Fruit fly (Drosophila melanogaster) whole organism, adult: ENCODE results near the gene CG33947.

ENCODE experiments used
- CG11617 ChIP-seq: fragments of 200-800 bp; sonication (Bioruptor generic); optimal IDR thresholded peaks from 2 replicates; lab custom pipeline; 2017; ENCODE audit warnings: mild to moderate bottlenecking, missing biosample characterization, missing genetic modification reagents, missing genetic modification characterization
- CG12768 ChIP-seq: fragments of 200-800 bp; sonication (Bioruptor generic); optimal IDR thresholded peaks from 2 replicates; lab custom pipeline; 2017; ENCODE audit warnings: missing biosample characterization, missing genetic modification characterization, mild to moderate bottlenecking, moderate library complexity, missing genetic modification reagents
- CG14711 ChIP-seq: fragments of 200-800 bp; sonication (Bioruptor generic); optimal IDR thresholded peaks from 2 replicates; lab custom pipeline; 2018; ENCODE audit warnings: missing biosample characterization, mild to moderate bottlenecking, missing genetic modification characterization, moderate library complexity
- CG1620 ChIP-seq: fragments of 200-800 bp; sonication (Bioruptor generic); optimal IDR thresholded peaks from 2 replicates; lab custom pipeline; 2016; ENCODE audit warnings: missing biosample characterization, missing genetic modification characterization
- CG33017 ChIP-seq: fragments of 200-800 bp; sonication (Bioruptor generic); optimal IDR thresholded peaks from 2 replicates; lab custom pipeline; 2018; ENCODE audit warnings: missing biosample characterization, mild to moderate bottlenecking, missing genetic modification characterization, moderate library complexity
- CG5204 ChIP-seq: fragments of 200-800 bp; sonication (Bioruptor generic); optimal IDR thresholded peaks from 2 replicates; lab custom pipeline; 2016; ENCODE audit warnings: missing biosample characterization, missing genetic modification characterization
- CG7045 ChIP-seq: fragments of 200-800 bp; sonication (Bioruptor generic); optimal IDR thresholded peaks from 2 replicates; lab custom pipeline; 2017; ENCODE audit warnings: missing biosample characterization, mild to moderate bottlenecking, missing genetic modification characterization
- CG7101 ChIP-seq: fragments of 200-800 bp; sonication (Bioruptor generic); optimal IDR thresholded peaks from 2 replicates; lab custom pipeline; 2018; ENCODE audit warnings: missing biosample characterization, mild to moderate bottlenecking, missing genetic modification characterization, moderate library complexity
- Clk ChIP-seq: fragments of 200-800 bp; sonication (Bioruptor generic); optimal IDR thresholded peaks from 2 replicates; lab custom pipeline; 2017; ENCODE audit warnings: missing biosample characterization, missing genetic modification characterization
- Crg-1 ChIP-seq: fragments of 200-800 bp; sonication (Bioruptor generic); optimal IDR thresholded peaks from 2 replicates; lab custom pipeline; 2016; ENCODE audit warnings: missing biosample characterization, missing genetic modification characterization
- Hr96 ChIP-seq: fragments of 200-800 bp; sonication (Bioruptor generic); optimal IDR thresholded peaks from 2 replicates; lab custom pipeline; 2016; ENCODE audit warnings: missing biosample characterization, missing genetic modification characterization
- Mnt ChIP-seq: fragments of 200-800 bp; sonication (Bioruptor generic); optimal IDR thresholded peaks from 2 replicates; lab custom pipeline; 2016; ENCODE audit warnings: missing biosample characterization, mild to moderate bottlenecking, missing genetic modification characterization
- bab1 ChIP-seq: fragments of 200-800 bp; sonication (Bioruptor generic); optimal IDR thresholded peaks from 3 replicates; lab custom pipeline; 2019; ENCODE audit warnings: missing biosample characterization, mild to moderate bottlenecking, missing genetic modification characterization, moderate library complexity
- cic ChIP-seq: fragments of 200-800 bp; sonication (Bioruptor generic); optimal IDR thresholded peaks from 2 replicates; lab custom pipeline; 2017; ENCODE audit warnings: missing biosample characterization, mild to moderate bottlenecking, missing genetic modification characterization, moderate library complexity
- cnc ChIP-seq, 2 experiments: fragments of >200 bp; optimal IDR thresholded peaks; 2 replicates each; lab custom pipeline; 2017
- kay ChIP-seq: fragments of 200-800 bp; sonication (Bioruptor generic); peaks from one replicate; lab custom pipeline; 2016; ENCODE audit warnings: missing biosample characterization, missing genetic modification characterization, borderline replicate concordance
- ovo ChIP-seq: fragments of 200-800 bp; sonication (Bioruptor generic); optimal IDR thresholded peaks from 2 replicates; lab custom pipeline; 2016; ENCODE audit warnings: missing biosample characterization, missing genetic modification characterization
- pad ChIP-seq: fragments of 200-800 bp; sonication (Bioruptor generic); optimal IDR thresholded peaks from 3 replicates; lab custom pipeline; 2017; ENCODE audit warnings: missing biosample characterization, missing genetic modification characterization, mild to moderate bottlenecking, moderate library complexity, missing genetic modification reagents
- tj ChIP-seq: fragments of 200-800 bp; sonication (Bioruptor generic); optimal IDR thresholded peaks from 3 replicates; lab custom pipeline; 2017; ENCODE audit warnings: missing biosample characterization, mild to moderate bottlenecking, missing genetic modification characterization, moderate library complexity
- toe ChIP-seq: fragments of 200-800 bp; sonication (Bioruptor generic); optimal IDR thresholded peaks from 2 replicates; lab custom pipeline; 2016; ENCODE audit warnings: missing biosample characterization, missing genetic modification characterization

The CG33947 gene

DNA sequence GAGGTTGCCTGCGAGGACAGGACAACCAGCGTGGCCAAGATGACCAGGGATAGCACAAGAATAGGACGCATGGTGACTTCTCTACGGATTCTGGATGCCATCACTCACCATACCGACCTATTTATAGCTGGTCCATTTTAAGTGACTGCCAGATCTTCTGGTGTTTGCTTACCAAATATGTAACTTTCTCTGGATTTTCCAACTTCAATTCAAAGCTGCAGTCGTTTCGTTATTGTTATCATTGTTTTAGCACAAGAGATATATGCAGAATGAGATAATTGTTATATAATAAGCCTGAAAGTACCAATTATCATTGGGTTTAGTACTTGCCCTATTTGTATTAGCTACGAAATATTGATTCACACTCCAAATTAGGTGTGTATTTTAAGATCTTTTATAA lies 7.5 kb downstream of the CG33947 start, which contains the start of gene CG32071:
Gene CG32071, minus strand, starts transcription at position 101 of the 400 bp plus-strand sequence.
- TF ChIP-seq CG5204 (GFP tag; lab: Kevin White, UChicago) (no peak), bab1 (GFP tag; lab: Kevin White, UChicago) (no peak), CG7101 (no peak), cnc (optimal IDR thresholded peaks at IDR 0.05; lab: Kevin White, UChicago) (no peak), CG12768 (GFP tag; lab: Kevin White, UChicago) (no peak), toe (GFP tag; lab: Kevin White, UChicago) (no peak), kay (no peak), ovo (GFP tag; lab: Kevin White, UChicago) (no peak), CG33017 (no peak), CG14711 (no peak), cic (GFP tag; lab: Kevin White, UChicago) (no peak)

DNA sequence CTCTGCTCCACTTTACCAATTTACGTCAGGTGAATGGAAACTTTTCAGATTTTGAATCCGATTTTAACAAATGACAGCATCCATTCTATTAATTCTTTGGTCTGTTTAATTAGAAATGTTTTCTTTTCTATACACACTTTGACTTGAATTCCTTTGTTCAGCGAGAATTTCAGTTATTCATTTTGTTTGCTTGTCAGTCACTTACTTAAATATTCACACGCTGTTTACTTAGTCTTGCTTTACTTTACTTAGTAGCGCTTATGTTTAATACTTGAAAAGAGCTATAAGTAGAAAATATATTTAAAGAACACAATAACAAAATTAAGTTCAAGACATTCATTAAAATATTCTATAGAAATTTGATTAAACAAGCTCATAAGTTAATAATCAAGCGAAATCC lies 11.1 kb downstream of the CG33947 start, which contains the start of gene CG32073:
Gene CG32073, minus strand, starts transcription at position 151 of the 400 bp plus-strand sequence.
- TF ChIP-seq CG14711 (no peak), CG11617 (no peak), Crg-1 (no peak), CG7101 (no peak), toe (GFP tag; lab: Kevin White, UChicago) (no peak), ovo (GFP tag; lab: Kevin White, UChicago) (no peak), CG7045 (GFP tag; lab: Kevin White, UChicago) (no peak), CG1620 (no peak), kay (no peak), cic (GFP tag; lab: Kevin White, UChicago) (no peak), pad (no peak), cnc (optimal IDR thresholded peaks at IDR 0.05; lab: Kevin White, UChicago) (no peak)

DNA sequence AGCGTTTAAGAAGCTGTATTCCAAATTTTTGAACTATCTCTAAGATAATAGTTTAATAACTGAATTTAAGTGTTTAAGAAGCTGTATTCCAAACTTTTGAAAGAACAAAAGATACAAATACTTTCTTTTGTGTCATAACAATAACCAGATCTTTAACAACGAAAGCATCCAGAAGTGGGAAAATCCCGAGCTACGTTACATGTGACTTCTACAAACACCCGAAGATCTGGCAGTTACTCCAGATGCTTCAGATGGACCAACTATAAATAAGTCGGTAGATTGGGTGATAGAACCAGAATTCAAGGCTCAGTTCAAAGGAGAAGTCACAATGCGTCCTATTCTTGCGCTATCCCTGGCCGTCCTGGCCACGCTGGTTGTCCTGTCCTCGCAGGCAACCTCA lies 11.6 kb downstream of the CG33947 start, which contains the start of gene CG12522:
Gene CG12522, plus strand, starts transcription at position 301 of the 400 bp plus-strand sequence.
- TF ChIP-seq Hr96 (GFP tag; lab: Kevin White, UChicago), result no peak
- TF ChIP-seq cnc (optimal IDR thresholded peaks at IDR 0.05; lab: Kevin White, UChicago), result no peak
- no peak for TF ChIP-seq tj (GFP tag; lab: Kevin White, UChicago)
- TF ChIP-seq bab1 (GFP tag; lab: Kevin White, UChicago), result no peak

DNA sequence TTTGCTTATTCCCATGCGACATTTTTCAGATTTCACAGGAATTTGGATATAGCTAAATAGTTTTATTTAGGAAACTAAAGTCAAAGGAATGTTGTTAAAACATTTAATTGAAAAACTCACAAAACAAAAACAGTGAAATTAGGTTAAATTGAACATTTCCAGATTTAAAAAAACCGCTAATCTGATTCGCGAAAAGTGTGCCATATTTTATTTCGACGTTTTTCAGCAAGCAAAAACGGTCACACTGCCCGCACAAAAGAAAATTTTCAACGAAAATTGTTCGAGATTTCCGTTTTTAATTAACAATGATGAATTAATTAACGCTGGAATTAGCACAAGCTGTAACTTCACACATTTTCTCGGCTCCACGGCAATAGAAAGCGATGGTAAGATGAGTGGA lies 13.2 kb downstream of the CG33947 start, which contains the start of the genes CG34012 and emei:
Gene CG34012, minus strand, starts transcription at position 52 of the 400 bp plus-strand sequence.
Gene emei, plus strand, starts transcription at position 237 of the 400 bp plus-strand sequence.
- no peak for TF ChIP-seq CG33017
- no peak for TF ChIP-seq tj (GFP tag; lab: Kevin White, UChicago)
- no peak for TF ChIP-seq CG12768 (GFP tag; lab: Kevin White, UChicago)
- TF ChIP-seq CG1620, result no peak

DNA sequence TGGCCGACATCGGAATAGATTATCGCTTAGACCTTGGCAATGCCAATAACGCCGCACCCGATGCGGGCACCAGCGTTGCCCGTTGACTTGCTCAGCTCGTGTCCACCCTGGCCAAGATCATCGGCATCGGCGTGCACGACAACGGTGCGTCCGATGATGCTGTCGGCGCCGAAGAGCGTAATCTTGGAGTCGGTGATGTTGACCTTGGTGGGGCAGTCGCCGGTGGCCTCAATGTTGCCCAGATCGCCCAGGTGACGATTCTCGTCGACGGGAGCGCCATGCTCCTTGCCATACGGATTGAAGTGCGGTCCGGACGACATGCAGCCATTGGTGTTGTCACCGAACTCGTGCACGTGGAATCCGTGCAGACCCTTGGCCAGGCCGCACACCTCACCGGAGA lies 16.1 kb downstream of the CG33947 start:
- TF ChIP-seq tj (GFP tag; lab: Kevin White, UChicago), result no peak
- TF ChIP-seq CG11617, result no peak
- no peak for TF ChIP-seq bab1 (GFP tag; lab: Kevin White, UChicago)
- no peak for TF ChIP-seq CG12768 (GFP tag; lab: Kevin White, UChicago)
- no peak for TF ChIP-seq CG33017
- TF ChIP-seq CG1620, result no peak
- TF ChIP-seq Crg-1, result no peak
- no peak for TF ChIP-seq kay
- TF ChIP-seq toe (GFP tag; lab: Kevin White, UChicago), result no peak
- no peak for TF ChIP-seq CG7045 (GFP tag; lab: Kevin White, UChicago)
- TF ChIP-seq Clk (GFP tag; lab: Kevin White, UChicago), result no peak
- TF ChIP-seq ovo (GFP tag; lab: Kevin White, UChicago), result no peak
- no peak for TF ChIP-seq CG5204 (GFP tag; lab: Kevin White, UChicago)
- TF ChIP-seq CG7101, result no peak

DNA sequence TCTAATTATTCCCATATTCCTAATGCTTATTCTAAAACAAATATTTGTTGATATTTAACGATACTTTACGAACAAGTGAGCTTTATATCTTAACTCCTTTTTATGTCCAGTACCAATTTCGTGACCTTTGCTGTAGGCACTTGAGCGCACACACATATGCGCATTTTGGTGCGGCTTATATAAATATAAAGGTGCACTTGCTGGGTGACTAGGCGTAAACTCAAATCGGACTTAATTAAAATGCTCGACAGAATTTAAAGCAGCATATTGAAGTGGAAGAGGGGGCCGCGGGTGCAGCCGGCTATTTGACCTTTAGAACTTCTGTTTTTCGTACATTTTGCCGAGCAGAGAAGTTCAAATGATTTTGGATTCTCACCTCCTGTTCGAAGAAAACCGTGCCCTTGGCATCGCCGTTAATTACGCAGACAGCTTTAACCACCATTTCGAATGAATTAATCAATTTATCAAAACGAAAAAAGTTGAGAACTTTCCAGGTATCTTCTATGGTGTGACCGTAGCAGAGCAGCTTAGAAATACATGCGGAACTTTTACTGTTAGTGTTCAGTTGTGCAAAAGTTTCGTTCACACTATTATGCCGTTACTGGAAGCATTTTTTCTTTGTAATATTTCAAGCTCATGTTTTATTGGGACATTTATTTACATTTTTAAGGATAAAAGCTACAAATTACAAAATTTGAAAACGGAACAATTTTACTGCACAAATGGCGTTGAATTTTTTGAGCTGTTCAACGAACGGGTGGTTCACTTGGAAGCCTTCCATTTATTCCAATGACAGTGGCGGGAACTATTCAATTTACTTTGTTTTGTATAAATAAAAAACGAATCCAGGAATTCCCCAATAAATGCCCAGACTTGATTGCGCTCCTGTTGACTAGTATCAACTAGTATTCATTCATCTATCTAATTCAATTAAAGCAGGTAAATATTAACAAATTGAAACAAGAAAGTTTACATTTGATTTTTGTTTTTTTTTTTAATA lies 17.2 kb downstream of the CG33947 start, which contains the start of gene Sod1:
Gene Sod1, minus strand, starts transcription at position 543 of the 1,000 bp plus-strand sequence.
- TF ChIP-seq Hr96 (GFP tag; lab: Kevin White, UChicago) (no peak), CG14711 (no peak), Mnt (peak; percentile 32), CG7045 (GFP tag; lab: Kevin White, UChicago) (no peak), CG7101 (peak; percentile 47), CG11617 (peak; percentile 58), Clk (GFP tag; lab: Kevin White, UChicago) (no peak), kay (peak; percentile 38), bab1 (GFP tag; lab: Kevin White, UChicago) (peak; percentile 48), CG1620 (peak; percentile 35), cic (GFP tag; lab: Kevin White, UChicago) (peak; percentile 28), ovo (GFP tag; lab: Kevin White, UChicago) (peak; percentile 62), pad (no peak), CG5204 (GFP tag; lab: Kevin White, UChicago) (no peak), tj (GFP tag; lab: Kevin White, UChicago) (peak; percentile 37), CG33017 (no peak), Crg-1 (no peak), CG12768 (GFP tag; lab: Kevin White, UChicago) (peak; percentile 92), cnc (optimal IDR thresholded peaks at IDR 0.05; lab: Kevin White, UChicago) (peak in 1 of 2 experiments; percentile 89), toe (GFP tag; lab: Kevin White, UChicago) (no peak)
